Fruit fly (Drosophila melanogaster): ENCODE data around the gene Osi17.

dm6 chr3R:6374307-6374574, 62.7 kb downstream of the Osi17 start, which contains the start of gene CG42564:
- TF ChIP-seq CG10631 (GFP tag; optimal IDR thresholded peaks at IDR 0.05): no peak
- TF ChIP-seq svp (GFP tag): no peak
- TF ChIP-seq Sox14 (GFP tag; optimal IDR thresholded peaks at IDR 0.05): no peak
- no peak for TF ChIP-seq eg (GFP tag; IDR thresholded peaks at IDR 0.05)
- no peak for TF ChIP-seq acj6 (GFP tag; optimal IDR thresholded peaks at IDR 0.05)
- TF ChIP-seq CG1621 (tag; optimal IDR thresholded peaks at IDR 0.05): no peak
- no peak for TF ChIP-seq Smox (GFP tag; optimal IDR thresholded peaks at IDR 0.05)
- TF ChIP-seq CG6808 (GFP tag; optimal IDR thresholded peaks at IDR 0.05): no peak
- TF ChIP-seq Blimp-1 (GFP tag; optimal IDR thresholded peaks at IDR 0.05): no peak
- no peak for TF ChIP-seq CG7368 (GFP tag; optimal IDR thresholded peaks at IDR 0.05)
- TF ChIP-seq Hr39 (GFP tag; optimal IDR thresholded peaks at IDR 0.05): no peak
- no peak for TF ChIP-seq OdsH (GFP tag; optimal IDR thresholded peaks at IDR 0.05)
- no peak for TF ChIP-seq CG3032 (tag; optimal IDR thresholded peaks at IDR 0.05)

All from whole organism, prepupa.